Worm (Caenorhabditis elegans) whole organism, early embryonic: ENCODE measurements around the gene F07H5.13.

Experiments
- F13C5.2 ChIP-seq: sonication (generic microtip); optimal IDR thresholded peaks from 2 replicates; lab custom pipeline; 2017; ENCODE audit warnings: mild to moderate bottlenecking, missing genetic modification characterization, inconsistent platforms, missing compliant biosample characterization
- ama-1 ChIP-seq: fragments of 150-350 bp; optimal IDR thresholded peaks from 2 replicates; lab custom pipeline; 2014
- ceh-36 ChIP-seq: sonication (generic microtip); optimal IDR thresholded peaks from 2 replicates; lab custom pipeline; 2016; ENCODE audit warnings: missing genetic modification characterization, inconsistent platforms, missing compliant biosample characterization
- hmbx-1 ChIP-seq: sonication (generic microtip); optimal IDR thresholded peaks from 2 replicates; lab custom pipeline; 2016; ENCODE audit warnings: mild to moderate bottlenecking, missing genetic modification characterization, missing compliant biosample characterization
- tbx-11 ChIP-seq: fragments of 200-800 bp; sonication (Bioruptor generic); IDR thresholded peaks from 2 replicates; pipeline ENCODE4 v1.3.6; 2022; ENCODE audit warnings: missing genetic modification characterization, missing compliant biosample characterization
- tra-4 ChIP-seq: sonication (generic microtip); optimal IDR thresholded peaks from 2 replicates; lab custom pipeline; 2017; ENCODE audit warnings: missing genetic modification characterization, missing compliant biosample characterization

- TF ChIP-seq tra-4 (tag; lab: Kevin White, UChicago), result no peak
- no peak for TF ChIP-seq ama-1
- TF ChIP-seq F13C5.2 (tag; lab: Kevin White, UChicago), result no peak
- TF ChIP-seq hmbx-1 (tag; lab: Kevin White, UChicago), result no peak
- no peak for TF ChIP-seq tbx-11 (GFP tag; lab: Robert Waterston, UW)
- no peak for TF ChIP-seq ceh-36 (tag; lab: Kevin White, UChicago)
These were observed 9.4 kb downstream of the F07H5.13 start for ce11 chrII:8799725-8800124.
